Worm (Caenorhabditis elegans) whole organism, L4/young adult: ENCODE data around the gene srw-60.

Source experiments
- W03F9.2 ChIP-seq: fragments of 150-350 bp; optimal IDR thresholded peaks from 2 replicates; lab custom pipeline; 2014; ENCODE audit warnings: missing biosample characterization, missing genetic modification characterization
- him-1 ChIP-seq: sonication (generic microtip); optimal IDR thresholded peaks from 2 replicates; lab custom pipeline; 2016; ENCODE audit warnings: missing genotype, missing genetic modification reagents, missing genetic modification characterization, missing compliant biosample characterization

DNA sequence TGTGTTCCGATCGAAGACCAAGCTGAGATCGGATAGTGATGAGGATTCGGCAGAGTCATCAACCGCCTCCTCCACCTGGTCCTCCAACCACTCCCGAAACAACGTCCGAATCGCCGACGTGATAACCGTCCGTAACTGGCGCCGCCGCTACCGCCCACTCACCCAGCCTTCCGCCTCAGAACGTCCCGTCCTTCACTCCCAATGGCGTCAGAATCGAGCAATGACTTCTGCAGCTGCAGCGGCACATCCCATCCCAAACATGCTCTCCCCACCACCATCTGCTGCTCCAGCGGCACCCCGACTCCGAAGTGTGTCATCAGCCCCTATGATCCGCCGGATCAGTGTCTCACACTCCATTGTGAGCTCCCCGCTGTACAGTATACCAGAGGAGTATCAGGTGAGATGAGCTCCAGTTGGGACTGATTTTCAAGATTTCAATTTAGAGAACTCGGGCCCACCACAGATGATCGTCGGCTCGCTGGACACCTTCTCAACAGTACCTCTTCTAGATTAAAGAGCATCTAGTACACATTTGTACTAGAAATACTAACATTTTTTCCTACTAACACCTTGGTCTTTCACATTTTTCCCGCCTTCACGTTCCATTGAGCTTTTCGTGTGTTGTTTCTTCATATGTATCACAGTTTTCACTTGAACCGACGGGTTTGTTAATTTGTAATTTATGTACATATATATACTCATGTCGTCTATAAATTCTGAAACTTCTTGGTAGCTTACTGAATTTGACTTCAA is 32.4 kb upstream of the srw-60 start:
- TF ChIP-seq him-1 (tag; lab: Kevin White, UChicago), result no peak
- no peak for TF ChIP-seq W03F9.2 (tag; lab: Kevin White, UChicago)
